Worm (Caenorhabditis elegans) whole organism, young adult: Measurements from ENCODE around the gene Y40H7A.11.

Source experiments
- B0035.1 ChIP-seq: sonication (generic microtip); optimal IDR thresholded peaks from 2 replicates; lab custom pipeline; 2016; ENCODE audit warnings: missing genetic modification characterization, mild to moderate bottlenecking, missing compliant biosample characterization, missing genotype, missing genetic modification reagents
- T07F8.4 ChIP-seq: sonication (generic microtip); optimal IDR thresholded peaks from 2 replicates; lab custom pipeline; 2016; ENCODE audit warnings: mild to moderate bottlenecking, missing genetic modification characterization, moderate library complexity, missing compliant biosample characterization
- T26A5.8 ChIP-seq: sonication (generic microtip); optimal IDR thresholded peaks from 2 replicates; lab custom pipeline; 2016; ENCODE audit warnings: missing genetic modification characterization, missing compliant biosample characterization
- Y53G8AR.9 ChIP-seq: fragments of 200-800 bp; sonication (Bioruptor generic); conservative IDR thresholded peaks from 2 replicates; pipeline ENCODE4 v1.3.6; 2022; ENCODE audit warnings: missing genetic modification reagents, missing genetic modification characterization, missing compliant biosample characterization
- Y56A3A.18 ChIP-seq: fragments of 200-800 bp; sonication (Bioruptor generic); IDR thresholded peaks from 2 replicates; pipeline ENCODE4 v1.3.6; 2022; ENCODE audit warnings: missing genetic modification reagents, missing genetic modification characterization, missing compliant biosample characterization
- aptf-2 ChIP-seq: fragments of 200-800 bp; sonication (Bioruptor generic); conservative IDR thresholded peaks from 2 replicates; pipeline ENCODE4 v1.3.6; 2022; ENCODE audit warnings: missing genetic modification reagents, missing genetic modification characterization, missing compliant biosample characterization
- attf-5 ChIP-seq: fragments of 200-800 bp; sonication (Bioruptor generic); optimal IDR thresholded peaks from 2 replicates; lab custom pipeline; 2018; ENCODE audit warnings: mild to moderate bottlenecking, missing genetic modification characterization, missing compliant biosample characterization
- attf-6 ChIP-seq: fragments of 200-800 bp; sonication (Bioruptor generic); IDR thresholded peaks from 2 replicates; pipeline ENCODE4 v1.3.6; 2022; ENCODE audit warnings: missing genetic modification reagents, missing genetic modification characterization, missing compliant biosample characterization
- ceh-91 ChIP-seq: fragments of 200-800 bp; sonication (Bioruptor generic); IDR thresholded peaks from 2 replicates; pipeline ENCODE4 v1.3.6; 2022; ENCODE audit warnings: missing genetic modification reagents, missing genetic modification characterization, missing compliant biosample characterization
- die-1 ChIP-seq: sonication (generic microtip); optimal IDR thresholded peaks from 2 replicates; lab custom pipeline; 2016; ENCODE audit warnings: missing genotype, mild to moderate bottlenecking, missing genetic modification characterization, missing compliant biosample characterization
- dox-1 ChIP-seq: fragments of 200-800 bp; sonication (Bioruptor generic); IDR thresholded peaks from 2 replicates; pipeline ENCODE4 v1.3.6; 2022; ENCODE audit warnings: missing genetic modification reagents, missing genetic modification characterization, missing compliant biosample characterization
- dpff-1 ChIP-seq: sonication (generic microtip); optimal IDR thresholded peaks from 2 replicates; lab custom pipeline; 2017; ENCODE audit warnings: mild to moderate bottlenecking, missing genetic modification characterization, missing compliant biosample characterization
- ets-4 ChIP-seq: fragments of 200-800 bp; sonication (Bioruptor generic); optimal IDR thresholded peaks from 2 replicates; lab custom pipeline; 2018; ENCODE audit warnings: mild to moderate bottlenecking, missing genetic modification characterization, missing compliant biosample characterization
- hmg-1.2 ChIP-seq: fragments of 200-800 bp; sonication (Bioruptor generic); IDR thresholded peaks from 2 replicates; pipeline ENCODE4 v1.3.6; 2022; ENCODE audit warnings: missing genetic modification reagents, missing genetic modification characterization, missing compliant biosample characterization
- hrde-1 ChIP-seq: sonication (generic microtip); optimal IDR thresholded peaks from 2 replicates; lab custom pipeline; 2016; ENCODE audit warnings: missing genetic modification characterization, mild to moderate bottlenecking, missing compliant biosample characterization, moderate library complexity, missing genotype, missing genetic modification reagents, borderline replicate concordance
- lin-26 ChIP-seq: fragments of 200-800 bp; sonication (Bioruptor generic); IDR thresholded peaks from 2 replicates; pipeline ENCODE4 v1.3.6; 2022; ENCODE audit warnings: missing genetic modification reagents, missing genetic modification characterization, missing compliant biosample characterization
- lin-35 ChIP-seq, 3 experiments: fragments of 150-350 bp in 2 of 3; sonication (generic microtip) in 1 of 3; optimal IDR thresholded peaks; 2 replicates each; lab custom pipeline; 2014 to 2018; ENCODE audit warnings: missing biosample characterization in 3 of 3, missing genetic modification characterization in 3 of 3, missing genetic modification reagents in 3 of 3
- lin-40 ChIP-seq: sonication (generic microtip); optimal IDR thresholded peaks from 2 replicates; lab custom pipeline; 2016; ENCODE audit warnings: missing genetic modification characterization, mild to moderate bottlenecking, missing compliant biosample characterization, missing genotype, missing genetic modification reagents
- lsl-1 ChIP-seq: fragments of 200-800 bp; sonication (Bioruptor generic); optimal IDR thresholded peaks from 2 replicates; lab custom pipeline; 2018; ENCODE audit warnings: mild to moderate bottlenecking, missing genetic modification characterization, moderate library complexity, missing compliant biosample characterization
- madf-6 ChIP-seq: fragments of 200-800 bp; sonication (Bioruptor generic); IDR thresholded peaks from 2 replicates; pipeline ENCODE4 v1.3.6; 2022; ENCODE audit warnings: missing genetic modification reagents, missing genetic modification characterization, missing compliant biosample characterization
- mes-4 ChIP-seq: sonication (generic microtip); optimal IDR thresholded peaks from 2 replicates; lab custom pipeline; 2016; ENCODE audit warnings: missing genotype, missing genetic modification characterization, missing compliant biosample characterization
- nfya-1 ChIP-seq: sonication (generic microtip); optimal IDR thresholded peaks from 2 replicates; lab custom pipeline; 2017; ENCODE audit warnings: antibody characterized with exemption, missing compliant biosample characterization, missing genetic modification characterization, borderline replicate concordance; ENCODE audit not compliant: insufficient read depth
- nhr-27 ChIP-seq: fragments of 200-800 bp; sonication (Bioruptor generic); optimal IDR thresholded peaks from 2 replicates; lab custom pipeline; 2018; ENCODE audit warnings: mild to moderate bottlenecking, missing genetic modification characterization, moderate library complexity, missing compliant biosample characterization
- nhr-80 ChIP-seq: sonication (generic microtip); optimal IDR thresholded peaks from 2 replicates; lab custom pipeline; 2016; ENCODE audit warnings: missing genetic modification characterization, missing compliant biosample characterization
- sdz-38 ChIP-seq: sonication (generic microtip); optimal IDR thresholded peaks from 2 replicates; lab custom pipeline; 2016; ENCODE audit warnings: missing genotype, missing genetic modification characterization, missing compliant biosample characterization
- sea-2 ChIP-seq: fragments of 200-800 bp; sonication (Bioruptor generic); IDR thresholded peaks from 2 replicates; pipeline ENCODE4 v1.3.6; 2022; ENCODE audit warnings: missing genetic modification characterization, missing compliant biosample characterization
- snpc-1.3 ChIP-seq: sonication (generic microtip); optimal IDR thresholded peaks from 2 replicates; lab custom pipeline; 2017; ENCODE audit warnings: missing genetic modification characterization, mild to moderate bottlenecking, missing compliant biosample characterization, antibody characterized with exemption, moderate library complexity, missing genotype, missing genetic modification reagents; ENCODE audit not compliant: insufficient read depth
- snpc-3.4 ChIP-seq: sonication (generic microtip); optimal IDR thresholded peaks from 2 replicates; lab custom pipeline; 2017; ENCODE audit warnings: missing genetic modification characterization, mild to moderate bottlenecking, missing compliant biosample characterization, antibody characterized with exemption, moderate library complexity, missing genotype, missing genetic modification reagents
- snpc-4 ChIP-seq, 5 experiments: fragments of 150-350 bp in 1 of 5; sonication (generic microtip) in 4 of 5; optimal IDR thresholded peaks; 2 replicates each; lab custom pipeline; 2014 to 2018; ENCODE audit warnings: missing genetic modification characterization in 5 of 5, missing biosample characterization in 3 of 5, antibody characterized with exemption in 2 of 5, mild to moderate bottlenecking in 2 of 5, missing compliant biosample characterization in 2 of 5, missing genotype in 2 of 5, moderate library complexity in 2 of 5, missing genetic modification reagents in 1 of 5
- tbp1 ChIP-seq: fragments of 200-800 bp; sonication (Bioruptor generic); optimal IDR thresholded peaks from 2 replicates; lab custom pipeline; 2018; ENCODE audit warnings: mild to moderate bottlenecking, missing genetic modification characterization, missing compliant biosample characterization
- unc-130 ChIP-seq: sonication (generic microtip); optimal IDR thresholded peaks from 2 replicates; lab custom pipeline; 2016; ENCODE audit warnings: missing genetic modification reagents, missing genetic modification characterization, missing compliant biosample characterization
- unc-62 ChIP-seq: fragments of 150-350 bp; optimal IDR thresholded peaks from 2 replicates; lab custom pipeline; 2014; ENCODE audit warnings: missing biosample characterization, missing genetic modification reagents, missing genetic modification characterization
- xnd-1 ChIP-seq: sonication (generic microtip); optimal IDR thresholded peaks from 2 replicates; lab custom pipeline; 2016; ENCODE audit warnings: missing genotype, missing genetic modification reagents, missing genetic modification characterization, missing compliant biosample characterization
- zim-3 ChIP-seq: sonication (generic microtip); optimal IDR thresholded peaks from 2 replicates; lab custom pipeline; 2017; ENCODE audit warnings: mild to moderate bottlenecking, missing genetic modification characterization, moderate library complexity, missing compliant biosample characterization
- ztf-26 ChIP-seq: sonication (generic microtip); optimal IDR thresholded peaks from 2 replicates; lab custom pipeline; 2017; ENCODE audit warnings: missing genetic modification characterization, missing compliant biosample characterization
- ztf-28 ChIP-seq: fragments of 200-800 bp; sonication (Bioruptor generic); IDR thresholded peaks from 2 replicates; pipeline ENCODE4 v1.3.6; 2022; ENCODE audit warnings: missing genetic modification reagents, missing genetic modification characterization, missing compliant biosample characterization
- ztf-6 ChIP-seq: fragments of 200-800 bp; sonication (Bioruptor generic); IDR thresholded peaks from 2 replicates; pipeline ENCODE4 v1.3.6; 2022; ENCODE audit warnings: missing genetic modification reagents, missing genetic modification characterization, missing compliant biosample characterization

Gene Y40H7A.11

ce11 chrIV:15220253-15220652 lies at the start of gene Y40H7A.11:
TSS of gene Y40H7A.11 (minus strand) at chrIV:15220353.
- TF ChIP-seq unc-130 (no peak), tbp1 (GFP tag; lab: Kevin White, UChicago) (no peak), unc-62 (GFP tag; lab: Kevin White, UChicago) (no peak), ceh-91 (GFP tag; lab: Robert Waterston, UW) (no peak), xnd-1 (no peak), nhr-27 (tag; lab: Kevin White, UChicago) (no peak), zim-3 (tag; lab: Kevin White, UChicago) (no peak), lsl-1 (GFP tag; lab: Kevin White, UChicago) (no peak), mes-4 (tag; lab: Kevin White, UChicago) (no peak), lin-35 (GFP tag; optimal IDR thresholded peaks at IDR 0.05; lab: Kevin White, UChicago) (no peak), ztf-26 (tag; lab: Kevin White, UChicago) (no peak), ztf-6 (no peak), snpc-3.4 (tag; lab: Kevin White, UChicago) (no peak)

- TF ChIP-seq T07F8.4 (no peak), dpff-1 (tag; lab: Kevin White, UChicago) (no peak), snpc-4 (GFP tag; optimal IDR thresholded peaks at IDR 0.05; lab: Kevin White, UChicago) (no peak), snpc-4 (tag; optimal IDR thresholded peaks at IDR 0.05; lab: Kevin White, UChicago) (peak in 1 of 4 experiments; percentile 2), sdz-38 (no peak), nhr-80 (no peak), hmg-1.2 (GFP tag; lab: Robert Waterston, UW) (peak; percentile 63; the same call in 1 of the 2 replicates), nfya-1 (tag; lab: Kevin White, UChicago) (no peak), hrde-1 (tag; lab: Kevin White, UChicago) (no peak), Y53G8AR.9 (GFP tag; lab: Robert Waterston, UW) (no peak)
Observed at ce11 chrIV:15259548-15259947, 39.4 kb upstream of the Y40H7A.11 start, which contains the start of gene Y73F8A.5. TSS of gene Y73F8A.5 (plus strand) at chrIV:15259868.

DNA sequence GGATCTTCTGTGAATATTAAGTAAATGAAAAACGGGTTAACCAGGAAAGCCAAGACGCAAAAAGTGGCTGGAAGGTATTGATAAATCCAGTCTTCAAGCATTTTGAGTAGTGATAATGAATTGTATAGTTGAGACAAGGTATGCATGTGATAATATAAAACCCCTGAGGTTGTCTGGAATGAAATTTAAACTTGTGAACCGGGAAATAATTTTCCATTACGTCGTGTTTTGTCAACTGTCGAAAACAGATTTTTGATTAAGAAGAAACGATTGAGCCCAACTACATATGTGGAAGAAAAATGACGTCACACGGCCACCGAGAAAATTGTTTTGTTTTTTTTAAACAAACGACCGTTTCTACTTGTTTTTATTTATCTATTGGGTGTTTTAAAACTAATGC lies 32.0 kb upstream of the Y40H7A.11 start, which contains the start of gene srj-42:
TSS of gene srj-42 (minus strand) at position 101 of the 400 bp plus-strand sequence.
- no peak for TF ChIP-seq attf-5 (GFP tag; lab: Kevin White, UChicago)
- no peak for TF ChIP-seq ets-4
- no peak for TF ChIP-seq T26A5.8 (tag; lab: Kevin White, UChicago)
- no peak for TF ChIP-seq lin-40
- no peak for TF ChIP-seq unc-130
- TF ChIP-seq madf-6 (GFP tag; lab: Robert Waterston, UW): no peak
- TF ChIP-seq snpc-4 (GFP tag; optimal IDR thresholded peaks at IDR 0.05; lab: Kevin White, UChicago): no peak
- no peak for TF ChIP-seq snpc-4 (tag; optimal IDR thresholded peaks at IDR 0.05; lab: Kevin White, UChicago)
- no peak for TF ChIP-seq ztf-28
- TF ChIP-seq attf-6 (GFP tag; lab: Robert Waterston, UW): no peak
- TF ChIP-seq aptf-2 (GFP tag; lab: Robert Waterston, UW): no peak
- TF ChIP-seq snpc-3.4 (tag; lab: Kevin White, UChicago): no peak
- no peak for TF ChIP-seq die-1 (tag; lab: Kevin White, UChicago)
- TF ChIP-seq snpc-1.3: no peak
- TF ChIP-seq B0035.1 (tag; lab: Kevin White, UChicago): no peak
- no peak for TF ChIP-seq dox-1 (GFP tag; lab: Robert Waterston, UW)
- no peak for TF ChIP-seq sea-2
- no peak for TF ChIP-seq lin-26
- TF ChIP-seq Y56A3A.18: no peak
- TF ChIP-seq, all 124 proteins: peak for 0
